Fruit fly (Drosophila melanogaster): ENCODE measurements around the gene CG13760.

The CG13760 gene

dm6 chrX:2591315-2591999, 6.0 kb upstream of the CG13760 start:
- no peak for TF ChIP-seq CG17801 (GFP tag; optimal IDR thresholded peaks at IDR 0.05; ENCODE audit: partially characterized antibody)

dm6 chrX:2590607-2591006, 5.1 kb upstream of the CG13760 start:
- TF ChIP-seq CG17801 (GFP tag; optimal IDR thresholded peaks at IDR 0.05; ENCODE audit: partially characterized antibody): no peak

dm6 chrX:2589446-2590038, 4.0 kb upstream of the CG13760 start:
- TF ChIP-seq CG17801 (GFP tag; optimal IDR thresholded peaks at IDR 0.05; ENCODE audit: partially characterized antibody): peak; percentile 91

dm6 chrX:2588415-2589411, 3.2 kb upstream of the CG13760 start, which contains the start of gene egh:
egh (plus strand) TSS chrX:2588503.
- TF ChIP-seq CG17801 (GFP tag; optimal IDR thresholded peaks at IDR 0.05; ENCODE audit: partially characterized antibody): peak; percentile 60

- TF ChIP-seq CG17801 (GFP tag; optimal IDR thresholded peaks at IDR 0.05; ENCODE audit: partially characterized antibody): no peak
These were observed 200 bp upstream of the CG13760 start, which contains the start of gene wds for dm6 chrX:2585716-2586082. wds (plus strand) TSS chrX:2585980.

dm6 chrX:2581793-2582503, 3.6 kb downstream of the CG13760 start:
- TF ChIP-seq CG17801 (GFP tag; optimal IDR thresholded peaks at IDR 0.05; ENCODE audit: partially characterized antibody): no peak

dm6 chrX:2580319-2581008, 5.0 kb downstream of the CG13760 start, which contains the start of the genes Vha36-3 and AANATL7:
Vha36-3 (minus strand) TSS chrX:2580560.
AANATL7 (plus strand) TSS chrX:2580958.
- no peak for TF ChIP-seq CG17801 (GFP tag; optimal IDR thresholded peaks at IDR 0.05; ENCODE audit: partially characterized antibody)

dm6 chrX:2553862-2554261, 31.6 kb downstream of the CG13760 start:
- no peak for TF ChIP-seq CG17801 (GFP tag; optimal IDR thresholded peaks at IDR 0.05; ENCODE audit: partially characterized antibody)

- no peak for TF ChIP-seq CG17801 (GFP tag; optimal IDR thresholded peaks at IDR 0.05; ENCODE audit: partially characterized antibody)
These were observed 33.6 kb downstream of the CG13760 start, which contains the start of gene Pdfr for dm6 chrX:2551906-2552305. Pdfr (plus strand) TSS chrX:2552206.

- no peak for TF ChIP-seq CG17801 (GFP tag; optimal IDR thresholded peaks at IDR 0.05; ENCODE audit: partially characterized antibody)
These were observed 38.6 kb downstream of the CG13760 start for dm6 chrX:2546664-2547487.

- no peak for TF ChIP-seq CG17801 (GFP tag; optimal IDR thresholded peaks at IDR 0.05; ENCODE audit: partially characterized antibody)
These were observed 39.2 kb downstream of the CG13760 start for dm6 chrX:2546260-2546659.

dm6 chrX:2545328-2545758, 40.2 kb downstream of the CG13760 start, which contains the start of gene trol:
trol (minus strand) TSS chrX:2545427.
- no peak for TF ChIP-seq CG17801 (GFP tag; optimal IDR thresholded peaks at IDR 0.05; ENCODE audit: partially characterized antibody)

dm6 chrX:2542500-2542899, 43.0 kb downstream of the CG13760 start:
- peak; percentile 36 for TF ChIP-seq CG17801 (GFP tag; optimal IDR thresholded peaks at IDR 0.05; ENCODE audit: partially characterized antibody)
